Fruit fly (Drosophila melanogaster) S2 (cell line): ENCODE results near the gene HP6.

Source experiments
- CG8478 ChIP-seq: fragments of >200 bp; optimal IDR thresholded peaks from 2 replicates; lab custom pipeline; 2018
- CTCF ChIP-seq, 2 experiments: fragments of >200 bp; optimal IDR thresholded peaks; 2 replicates each; lab custom pipeline; 2018

- no peak for TF ChIP-seq CTCF (optimal IDR thresholded peaks at IDR 0.05; lab: Kevin White, UChicago)
- TF ChIP-seq CG8478 (lab: Kevin White, UChicago) = no peak
These were observed 1.6 kb downstream of the HP6 start for dm6 chr2L:4576467-4576866.
